Worm (Caenorhabditis elegans) whole organism, mixed stage, embryonic: ENCODE data around the gene F22F7.7.

ENCODE experiments used
- blmp-1 ChIP-seq: fragments of 150-350 bp; optimal IDR thresholded peaks from 2 replicates; lab custom pipeline; 2014; ENCODE audit warnings: missing biosample characterization, missing genetic modification characterization
- ces-1 ChIP-seq: fragments of 150-350 bp; optimal IDR thresholded peaks from 2 replicates; lab custom pipeline; 2014; ENCODE audit warnings: missing biosample characterization, missing genetic modification reagents, missing genetic modification characterization
- cnd-1 ChIP-seq: fragments of 200-800 bp; sonication (Bioruptor generic); optimal IDR thresholded peaks from 2 replicates; lab custom pipeline; 2018; ENCODE audit warnings: mild to moderate bottlenecking, missing genetic modification characterization, missing compliant biosample characterization
- lin-13 ChIP-seq: fragments of 150-350 bp; optimal IDR thresholded peaks from 2 replicates; lab custom pipeline; 2014; ENCODE audit warnings: missing biosample characterization, missing genetic modification characterization
- pha-4 ChIP-seq: fragments of 150-350 bp; optimal IDR thresholded peaks from 2 replicates; lab custom pipeline; 2018; ENCODE audit warnings: missing biosample characterization, missing genetic modification reagents, missing genetic modification characterization
- unc-62 ChIP-seq: fragments of 150-350 bp; optimal IDR thresholded peaks from 2 replicates; lab custom pipeline; 2014; ENCODE audit warnings: missing biosample characterization, missing genetic modification reagents, missing genetic modification characterization

- TF ChIP-seq cnd-1 (tag; lab: Kevin White, UChicago) (no peak), blmp-1 (tag; lab: Kevin White, UChicago) (no peak), unc-62 (GFP tag; lab: Kevin White, UChicago) (no peak), lin-13 (tag; lab: Kevin White, UChicago) (no peak), ces-1 (GFP tag; lab: Kevin White, UChicago) (no peak), pha-4 (tag; lab: Kevin White, UChicago) (no peak)
These were observed 26.8 kb upstream of the F22F7.7 start, which contains the start of gene srbc-19 for ce11 chrV:2166679-2167078.
